Worm (Caenorhabditis elegans) whole organism, late embryonic: ENCODE measurements around the gene C29F9.5.

Experiments used
- C08G9.2 ChIP-seq: sonication (generic microtip); optimal IDR thresholded peaks from 2 replicates; lab custom pipeline; 2016; ENCODE audit warnings: mild to moderate bottlenecking, missing genetic modification characterization, moderate library complexity, missing compliant biosample characterization
- C38D4.7 ChIP-seq: fragments of 200-800 bp; sonication (Bioruptor generic); optimal IDR thresholded peaks from 2 replicates; lab custom pipeline; 2018; ENCODE audit warnings: mild to moderate bottlenecking, missing genetic modification characterization, moderate library complexity, missing compliant biosample characterization
- T23F11.4 ChIP-seq: fragments of 200-800 bp; sonication (Bioruptor generic); optimal IDR thresholded peaks from 2 replicates; lab custom pipeline; 2018; ENCODE audit warnings: mild to moderate bottlenecking, missing genetic modification characterization, missing compliant biosample characterization
- Y22D7AL.16 ChIP-seq: sonication (generic microtip); optimal IDR thresholded peaks from 2 replicates; lab custom pipeline; 2016; ENCODE audit warnings: missing genetic modification characterization, missing compliant biosample characterization
- ama-1 ChIP-seq: fragments of 150-350 bp; optimal IDR thresholded peaks from 2 replicates; lab custom pipeline; 2014
- ceh-18 ChIP-seq: sonication (generic microtip); optimal IDR thresholded peaks from 2 replicates; lab custom pipeline; 2016; ENCODE audit warnings: missing genetic modification characterization, missing compliant biosample characterization
- ceh-22 ChIP-seq: sonication (generic microtip); optimal IDR thresholded peaks from 2 replicates; lab custom pipeline; 2017; ENCODE audit warnings: missing biosample characterization, missing genetic modification characterization
- ceh-31 ChIP-seq: sonication (generic microtip); optimal IDR thresholded peaks from 2 replicates; lab custom pipeline; 2016; ENCODE audit warnings: missing genetic modification characterization, missing compliant biosample characterization
- ceh-45 ChIP-seq: fragments of 200-800 bp; sonication (Bioruptor generic); IDR thresholded peaks from 2 replicates; pipeline ENCODE4 v1.3.6; 2022; ENCODE audit warnings: missing genetic modification reagents, missing genetic modification characterization, missing compliant biosample characterization
- ceh-6 ChIP-seq: fragments of 200-800 bp; sonication (Bioruptor generic); optimal IDR thresholded peaks from 2 replicates; lab custom pipeline; 2018; ENCODE audit warnings: mild to moderate bottlenecking, missing genetic modification characterization, missing compliant biosample characterization
- ceh-9 ChIP-seq: sonication (generic microtip); optimal IDR thresholded peaks from 2 replicates; lab custom pipeline; 2016; ENCODE audit warnings: mild to moderate bottlenecking, missing genetic modification characterization, inconsistent platforms, missing compliant biosample characterization
- che-1 ChIP-seq: sonication (generic microtip); optimal IDR thresholded peaks from 2 replicates; lab custom pipeline; 2016; ENCODE audit warnings: mild to moderate bottlenecking, missing genetic modification characterization, missing compliant biosample characterization
- dmd-4 ChIP-seq: sonication (generic microtip); optimal IDR thresholded peaks from 2 replicates; lab custom pipeline; 2016; ENCODE audit warnings: borderline replicate concordance, missing genetic modification characterization, missing compliant biosample characterization
- elt-2 ChIP-seq: sonication (generic microtip); optimal IDR thresholded peaks from 2 replicates; lab custom pipeline; 2016; ENCODE audit warnings: missing genetic modification reagents, missing genetic modification characterization, missing compliant biosample characterization
- elt-4 ChIP-seq: sonication (generic microtip); optimal IDR thresholded peaks from 2 replicates; lab custom pipeline; 2016; ENCODE audit warnings: missing genetic modification characterization, missing compliant biosample characterization
- ets-4 ChIP-seq: sonication (generic microtip); optimal IDR thresholded peaks from 2 replicates; lab custom pipeline; 2016; ENCODE audit warnings: missing genetic modification characterization, missing compliant biosample characterization
- eyg-1 ChIP-seq: sonication (generic microtip); optimal IDR thresholded peaks from 2 replicates; lab custom pipeline; 2016; ENCODE audit warnings: missing genotype, missing genetic modification characterization, missing compliant biosample characterization
- fax-1 ChIP-seq: sonication (generic microtip); optimal IDR thresholded peaks from 2 replicates; lab custom pipeline; 2016; ENCODE audit warnings: missing genotype, missing genetic modification characterization, missing compliant biosample characterization
- fkh-10 ChIP-seq: fragments of 150-350 bp; optimal IDR thresholded peaks from 2 replicates; lab custom pipeline; 2014; ENCODE audit warnings: missing biosample characterization, missing genetic modification reagents, missing genetic modification characterization
- fkh-6 ChIP-seq: sonication (generic microtip); optimal IDR thresholded peaks from 2 replicates; lab custom pipeline; 2016; ENCODE audit warnings: missing genetic modification characterization, missing compliant biosample characterization
- gmeb-2 ChIP-seq: sonication (generic microtip); optimal IDR thresholded peaks from 2 replicates; lab custom pipeline; 2016; ENCODE audit warnings: missing genetic modification characterization, inconsistent platforms, missing compliant biosample characterization
- hlh-15 ChIP-seq: sonication (generic microtip); optimal IDR thresholded peaks from 2 replicates; lab custom pipeline; 2016; ENCODE audit warnings: missing genetic modification characterization, missing compliant biosample characterization
- lim-6 ChIP-seq: sonication (generic microtip); optimal IDR thresholded peaks from 2 replicates; lab custom pipeline; 2016; ENCODE audit warnings: missing genetic modification characterization, missing compliant biosample characterization
- nfya-1 ChIP-seq: sonication (generic microtip); optimal IDR thresholded peaks from 2 replicates; lab custom pipeline; 2017; ENCODE audit warnings: missing genetic modification characterization, mild to moderate bottlenecking, missing compliant biosample characterization, antibody characterized with exemption, moderate library complexity
- pag-3 ChIP-seq: sonication (generic microtip); optimal IDR thresholded peaks from 2 replicates; lab custom pipeline; 2016; ENCODE audit warnings: missing compliant biosample characterization, missing genetic modification characterization, borderline replicate concordance
- pax-1 ChIP-seq: fragments of 150-350 bp; optimal IDR thresholded peaks from 2 replicates; lab custom pipeline; 2014; ENCODE audit warnings: missing biosample characterization, missing genetic modification characterization
- pha-2 ChIP-seq: sonication (generic microtip); optimal IDR thresholded peaks from 2 replicates; lab custom pipeline; 2017; ENCODE audit warnings: mild to moderate bottlenecking, missing genetic modification characterization, missing compliant biosample characterization
- pqm-1 ChIP-seq: sonication (generic microtip); optimal IDR thresholded peaks from 2 replicates; lab custom pipeline; 2016; ENCODE audit warnings: missing genetic modification characterization, missing compliant biosample characterization
- pros-1 ChIP-seq: fragments of 150-350 bp; optimal IDR thresholded peaks from 2 replicates; lab custom pipeline; 2014; ENCODE audit warnings: missing biosample characterization, missing genetic modification reagents, missing genetic modification characterization
- ref-2 ChIP-seq: sonication (generic microtip); optimal IDR thresholded peaks from 2 replicates; lab custom pipeline; 2016; ENCODE audit warnings: missing genetic modification characterization, missing compliant biosample characterization
- sox-4 ChIP-seq: sonication (generic microtip); optimal IDR thresholded peaks from 2 replicates; lab custom pipeline; 2017; ENCODE audit warnings: mild to moderate bottlenecking, missing genetic modification characterization, inconsistent platforms, missing compliant biosample characterization
- syd-9 ChIP-seq: sonication (generic microtip); optimal IDR thresholded peaks from 2 replicates; lab custom pipeline; 2016; ENCODE audit warnings: mild to moderate bottlenecking, missing genetic modification characterization, moderate library complexity, missing compliant biosample characterization
- tbx-7 ChIP-seq: sonication (generic microtip); optimal IDR thresholded peaks from 2 replicates; lab custom pipeline; 2016; ENCODE audit warnings: missing genotype, missing genetic modification characterization, missing compliant biosample characterization
- unc-3 ChIP-seq, 2 experiments: fragments of 200-800 bp in 1 of 2; sonication (Bioruptor generic) in 1 of 2; sonication (generic microtip) in 1 of 2; conservative IDR thresholded peaks in 1 of 2; optimal IDR thresholded peaks in 1 of 2; 2 replicates each; pipeline versions ENCODE4 v1.3.6 to Lab custom; 2016 to 2022; ENCODE audit warnings: missing compliant biosample characterization in 2 of 2, missing genetic modification characterization in 2 of 2, missing genetic modification reagents in 1 of 2
- unc-42 ChIP-seq: sonication (generic microtip); optimal IDR thresholded peaks from 2 replicates; lab custom pipeline; 2016; ENCODE audit warnings: missing genotype, missing genetic modification characterization, missing compliant biosample characterization
- unc-86 ChIP-seq: sonication (generic microtip); optimal IDR thresholded peaks from 2 replicates; lab custom pipeline; 2016; ENCODE audit warnings: missing genetic modification characterization, missing compliant biosample characterization

The C29F9.5 gene

ce11 chrIII:143121-143520, 25.8 kb downstream of the C29F9.5 start, which contains the start of gene fbxb-82:
fbxb-82 (minus strand) TSS chrIII:143221.
- TF ChIP-seq Y22D7AL.16 (tag; lab: Kevin White, UChicago) (no peak), sox-4 (tag; lab: Kevin White, UChicago) (no peak), unc-86 (no peak), T23F11.4 (no peak), pax-1 (tag; lab: Kevin White, UChicago) (no peak), pros-1 (no peak), hlh-15 (tag; lab: Kevin White, UChicago) (no peak), pqm-1 (tag; lab: Kevin White, UChicago) (no peak), tbx-7 (tag; lab: Kevin White, UChicago) (no peak), C08G9.2 (no peak), elt-2 (tag; lab: Kevin White, UChicago) (no peak), fkh-10 (GFP tag; lab: Kevin White, UChicago) (no peak), che-1 (tag; lab: Kevin White, UChicago) (no peak)

- TF ChIP-seq sox-4 (tag; lab: Kevin White, UChicago) (no peak), unc-3 (GFP tag; conservative IDR thresholded peaks at IDR 0.05; lab: Robert Waterston, UW) (no peak), unc-3 (tag; optimal IDR thresholded peaks at IDR 0.05; lab: Kevin White, UChicago) (no peak), fkh-6 (tag; lab: Kevin White, UChicago) (no peak), ceh-9 (no peak), ceh-22 (tag; lab: Kevin White, UChicago) (no peak), ama-1 (lab: Kevin White, UChicago) (no peak), ceh-6 (no peak)
- TF ChIP-seq, all 69 proteins: peak for 0
Observed at ce11 chrIII:145078-145477, 27.8 kb downstream of the C29F9.5 start, which contains the start of the genes T17A3.12 and fbxb-83. T17A3.12 (minus strand) TSS chrIII:145178. fbxb-83 (minus strand) TSS chrIII:145211.

- TF ChIP-seq eyg-1 (tag; lab: Kevin White, UChicago) (no peak), ceh-22 (tag; lab: Kevin White, UChicago) (no peak), elt-4 (tag; lab: Kevin White, UChicago) (no peak), ceh-18 (tag; lab: Kevin White, UChicago) (no peak), gmeb-2 (tag; lab: Kevin White, UChicago) (no peak), fkh-6 (tag; lab: Kevin White, UChicago) (no peak), unc-3 (GFP tag; conservative IDR thresholded peaks at IDR 0.05; lab: Robert Waterston, UW) (no peak), unc-3 (tag; optimal IDR thresholded peaks at IDR 0.05; lab: Kevin White, UChicago) (no peak), unc-42 (no peak), elt-2 (tag; lab: Kevin White, UChicago) (no peak), syd-9 (tag; lab: Kevin White, UChicago) (no peak), ets-4 (tag; lab: Kevin White, UChicago) (no peak), hlh-15 (tag; lab: Kevin White, UChicago) (no peak), lim-6 (no peak), C38D4.7 (GFP tag; lab: Kevin White, UChicago) (no peak), ama-1 (lab: Kevin White, UChicago) (no peak), ceh-9 (no peak), che-1 (tag; lab: Kevin White, UChicago) (no peak), pax-1 (tag; lab: Kevin White, UChicago) (no peak), sox-4 (tag; lab: Kevin White, UChicago) (no peak), ref-2 (tag; lab: Kevin White, UChicago) (no peak)
Observed at ce11 chrIII:146369-146768, 29.1 kb downstream of the C29F9.5 start, which contains the start of gene fbxb-84. fbxb-84 (minus strand) TSS chrIII:146469.

- no peak for TF ChIP-seq fkh-10 (GFP tag; lab: Kevin White, UChicago)
- no peak for TF ChIP-seq pha-2 (tag; lab: Kevin White, UChicago)
- no peak for TF ChIP-seq ceh-45 (GFP tag; lab: Robert Waterston, UW)
- no peak for TF ChIP-seq pag-3 (tag; lab: Kevin White, UChicago)
- no peak for TF ChIP-seq nfya-1 (tag; lab: Kevin White, UChicago)
- no peak for TF ChIP-seq pax-1 (tag; lab: Kevin White, UChicago)
- no peak for TF ChIP-seq ceh-22 (tag; lab: Kevin White, UChicago)
- no peak for TF ChIP-seq fax-1 (tag; lab: Kevin White, UChicago)
- TF ChIP-seq gmeb-2 (tag; lab: Kevin White, UChicago) = no peak
- TF ChIP-seq C38D4.7 (GFP tag; lab: Kevin White, UChicago) = no peak
- no peak for TF ChIP-seq dmd-4 (tag; lab: Kevin White, UChicago)
- TF ChIP-seq T23F11.4 = no peak
- TF ChIP-seq ceh-31 (tag; lab: Kevin White, UChicago) = no peak
- no peak for TF ChIP-seq pros-1
- TF ChIP-seq ama-1 (lab: Kevin White, UChicago) = no peak
Observed at ce11 chrIII:147570-148076, 30.3 kb downstream of the C29F9.5 start, which contains the start of gene sqst-5. sqst-5 (minus strand) TSS chrIII:147620.
